Worm (Caenorhabditis elegans): ENCODE results near the gene mec-4.

ce11 chrX:16807015-16807414 lies at the start of gene mec-4:
- TF ChIP-seq nhr-11 (tag; optimal IDR thresholded peaks at IDR 0.05): no peak
- TF ChIP-seq zip-11 (GFP tag; IDR thresholded peaks at IDR 0.05): no peak
- no peak for TF ChIP-seq hlh-30 (tag; optimal IDR thresholded peaks at IDR 0.05; ENCODE audit: insufficient read depth)
- TF ChIP-seq egl-43 (GFP tag; IDR thresholded peaks at IDR 0.05): no peak
- no peak for TF ChIP-seq Y75B8A.6 (GFP tag; IDR thresholded peaks at IDR 0.05)
- no peak for TF ChIP-seq pqm-1 (tag; optimal IDR thresholded peaks at IDR 0.05)
- TF ChIP-seq F37D6.2 (tag; optimal IDR thresholded peaks at IDR 0.05): no peak
- no peak for TF ChIP-seq ama-1 (optimal IDR thresholded peaks at IDR 0.05)
- no peak for TF ChIP-seq ceh-62 (tag; optimal IDR thresholded peaks at IDR 0.05)
- TF ChIP-seq spr-1 (tag; optimal IDR thresholded peaks at IDR 0.05): no peak
- TF ChIP-seq ces-1 (GFP tag; optimal IDR thresholded peaks at IDR 0.05): no peak
- no peak for TF ChIP-seq fkh-10 (GFP tag; optimal IDR thresholded peaks at IDR 0.05)
- TF ChIP-seq unc-130 (GFP tag; optimal IDR thresholded peaks at IDR 0.05): no peak
- TF ChIP-seq R02D3.7 (tag; optimal IDR thresholded peaks at IDR 0.05): no peak

Measured in whole organism, L4 larva.